Worm (Caenorhabditis elegans) whole organism, mixed stage, embryonic: Measurements from ENCODE around the gene cas-1.

Source experiments
- elt-3 ChIP-seq: fragments of 150-350 bp; optimal IDR thresholded peaks from 2 replicates; lab custom pipeline; 2014; ENCODE audit warnings: missing biosample characterization, missing genetic modification characterization
- lsy-2 ChIP-seq: fragments of 150-350 bp; optimal IDR thresholded peaks from 2 replicates; lab custom pipeline; 2014; ENCODE audit warnings: missing biosample characterization, missing genetic modification characterization
- nhr-28 ChIP-seq: fragments of 150-350 bp; optimal IDR thresholded peaks from 2 replicates; lab custom pipeline; 2014; ENCODE audit warnings: missing biosample characterization, missing genetic modification characterization
- nhr-76 ChIP-seq: sonication (generic microtip); optimal IDR thresholded peaks from 2 replicates; lab custom pipeline; 2017; ENCODE audit warnings: missing biosample characterization, missing genetic modification characterization
- snpc-4 ChIP-seq: fragments of 150-350 bp; optimal IDR thresholded peaks from 2 replicates; lab custom pipeline; 2014; ENCODE audit warnings: missing biosample characterization, missing genetic modification characterization
- unc-62 ChIP-seq: fragments of 150-350 bp; optimal IDR thresholded peaks from 2 replicates; lab custom pipeline; 2014; ENCODE audit warnings: missing biosample characterization, missing genetic modification reagents, missing genetic modification characterization

ce11 chrX:16782797-16783259, 30.6 kb downstream of the cas-1 start, which contains the start of gene T01C8.3:
- no peak for TF ChIP-seq unc-62 (GFP tag; lab: Kevin White, UChicago)
- no peak for TF ChIP-seq elt-3 (tag; lab: Kevin White, UChicago)
- TF ChIP-seq lsy-2 = no peak
- TF ChIP-seq nhr-28 (tag; lab: Kevin White, UChicago) = no peak
- no peak for TF ChIP-seq snpc-4 (tag; lab: Kevin White, UChicago)
- TF ChIP-seq nhr-76 (tag; lab: Kevin White, UChicago) = no peak
